Worm (Caenorhabditis elegans) whole organism, midembryonic: ENCODE data around the gene Y38F1A.8.

Experiments used
- cog-1 ChIP-seq: sonication (generic microtip); optimal IDR thresholded peaks from 2 replicates; lab custom pipeline; 2016; ENCODE audit warnings: missing genetic modification characterization, missing compliant biosample characterization
- tab-1 ChIP-seq: fragments of 200-800 bp; sonication (Bioruptor generic); IDR thresholded peaks from 2 replicates; pipeline ENCODE4 v1.3.6; 2022; ENCODE audit warnings: missing genetic modification characterization, missing compliant biosample characterization

- TF ChIP-seq cog-1 (tag; lab: Kevin White, UChicago) = no peak
- TF ChIP-seq tab-1 (GFP tag; lab: Robert Waterston, UW) = no peak
These were observed 5.6 kb upstream of the Y38F1A.8 start for ce11 chrII:13006283-13006682.
